Worm (Caenorhabditis elegans): ENCODE results near the gene fkh-5.

The fkh-5 gene

DNA sequence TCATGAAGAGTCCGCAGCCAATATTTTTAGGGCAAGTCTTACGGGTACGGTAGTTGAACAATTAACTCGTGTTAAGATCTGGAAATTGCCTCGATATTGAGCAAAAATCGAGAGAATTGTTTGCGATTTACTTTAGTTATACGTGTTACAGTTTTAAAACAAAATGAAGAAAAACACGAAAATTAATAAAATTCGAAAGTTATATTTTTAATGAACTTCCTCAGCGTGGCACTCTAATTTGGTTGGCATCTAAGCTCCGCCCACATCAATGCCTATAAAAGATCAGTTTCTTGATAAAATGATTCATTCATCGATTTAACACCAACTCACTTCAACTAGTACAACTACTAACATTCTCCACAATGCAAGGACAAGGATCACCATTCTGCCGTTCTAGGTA is 26.0 kb downstream of the fkh-5 start, which contains the start of gene gipc-1:
Gene gipc-1, plus strand, starts transcription at position 301 of the 400 bp plus-strand sequence.
- TF ChIP-seq W03F9.2 (tag; optimal IDR thresholded peaks at IDR 0.05): no peak
- no peak for TF ChIP-seq him-1 (tag; optimal IDR thresholded peaks at IDR 0.05)
- no peak for TF ChIP-seq dao-5 (tag; optimal IDR thresholded peaks at IDR 0.05)

DNA sequence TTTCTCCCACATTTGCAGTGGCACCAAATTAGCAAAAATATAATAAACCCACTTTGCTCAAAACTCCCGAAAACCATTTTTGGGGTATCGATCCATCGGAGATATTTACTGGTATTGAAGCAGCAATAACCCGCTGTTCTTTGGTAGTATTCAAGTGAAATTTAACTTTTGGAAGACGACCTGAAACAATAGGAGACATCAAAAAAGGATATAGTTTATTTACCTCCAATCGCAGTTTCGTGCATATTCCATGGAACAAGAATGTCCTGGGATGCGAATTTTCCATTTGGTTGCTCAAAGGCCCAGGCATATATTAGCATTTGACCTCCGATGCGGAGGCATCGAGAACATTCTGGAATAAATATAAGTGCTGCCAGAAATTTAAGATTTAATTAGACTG is 28.9 kb downstream of the fkh-5 start:
- TF ChIP-seq dao-5 (tag; optimal IDR thresholded peaks at IDR 0.05) (no peak), him-1 (tag; optimal IDR thresholded peaks at IDR 0.05) (no peak), W03F9.2 (tag; optimal IDR thresholded peaks at IDR 0.05) (no peak)

DNA sequence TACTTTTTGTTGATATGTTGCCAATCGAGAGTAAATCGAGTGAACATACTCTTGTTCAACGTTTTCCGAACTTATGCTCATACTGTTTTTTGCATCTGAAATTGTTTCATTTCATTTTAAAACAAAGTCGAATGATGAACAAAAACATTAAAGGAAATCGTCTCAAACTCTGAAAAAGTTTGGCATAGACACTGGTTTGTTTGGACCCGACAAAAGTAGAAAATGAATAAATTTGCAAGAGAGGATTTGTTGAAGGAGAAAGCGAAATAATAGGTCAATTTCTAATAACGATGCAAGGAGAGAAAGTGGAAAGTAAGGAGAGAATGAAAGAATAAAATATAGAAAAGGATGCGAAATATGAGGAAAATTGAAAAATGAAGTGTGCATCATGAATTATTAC is 30.2 kb downstream of the fkh-5 start, which contains the start of gene C35D10.12:
Gene C35D10.12, minus strand, starts transcription at position 101 of the 400 bp plus-strand sequence.
- TF ChIP-seq dao-5 (tag; optimal IDR thresholded peaks at IDR 0.05) (no peak), him-1 (tag; optimal IDR thresholded peaks at IDR 0.05) (no peak), W03F9.2 (tag; optimal IDR thresholded peaks at IDR 0.05) (no peak)

DNA sequence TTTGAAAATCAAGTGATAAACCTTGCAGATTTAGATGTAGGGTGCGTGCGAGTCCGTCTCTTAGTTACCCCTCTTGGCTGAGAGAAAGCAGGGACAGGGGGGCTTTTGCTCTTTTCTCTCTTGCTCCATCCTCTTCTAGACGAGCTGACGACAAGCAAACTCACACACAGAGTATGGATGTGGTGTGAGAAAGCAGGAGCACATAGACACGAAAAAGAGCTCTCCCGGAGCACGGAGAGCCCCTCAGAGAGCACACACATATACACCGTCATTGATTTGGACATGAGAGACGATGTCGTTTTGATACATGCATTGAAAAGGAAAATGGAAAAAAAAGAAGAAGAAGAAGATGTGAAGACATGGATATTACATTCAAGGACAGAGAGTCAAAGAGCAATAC is 31.2 kb downstream of the fkh-5 start:
- no peak for TF ChIP-seq W03F9.2 (tag; optimal IDR thresholded peaks at IDR 0.05)
- no peak for TF ChIP-seq him-1 (tag; optimal IDR thresholded peaks at IDR 0.05)
- no peak for TF ChIP-seq dao-5 (tag; optimal IDR thresholded peaks at IDR 0.05)

DNA sequence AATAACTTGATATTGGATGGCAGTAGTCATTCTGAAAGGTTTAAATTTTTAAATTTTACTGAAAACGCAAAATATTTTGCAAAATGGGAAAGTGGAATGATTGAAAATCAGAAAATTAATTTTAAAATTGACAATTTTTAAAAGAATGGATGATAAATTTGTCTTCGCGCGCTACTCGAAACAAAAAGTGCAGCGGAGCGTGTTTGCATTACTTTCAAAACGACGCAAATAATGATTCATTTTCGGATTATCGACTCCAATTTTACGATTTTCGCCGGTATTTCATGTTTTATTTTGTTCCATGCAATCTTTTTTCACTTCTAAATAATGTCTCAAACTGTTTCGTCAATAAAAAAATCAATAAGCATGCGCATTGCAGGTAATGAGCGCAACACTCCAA is 33.8 kb downstream of the fkh-5 start, which contains the start of the genes tost-1 and arx-6:
Gene tost-1, minus strand, starts transcription at position 31 of the 400 bp plus-strand sequence.
Gene arx-6, plus strand, starts transcription at position 378 of the 400 bp plus-strand sequence.
- no peak for TF ChIP-seq him-1 (tag; optimal IDR thresholded peaks at IDR 0.05)
- TF ChIP-seq W03F9.2 (tag; optimal IDR thresholded peaks at IDR 0.05): no peak
- no peak for TF ChIP-seq dao-5 (tag; optimal IDR thresholded peaks at IDR 0.05)

DNA sequence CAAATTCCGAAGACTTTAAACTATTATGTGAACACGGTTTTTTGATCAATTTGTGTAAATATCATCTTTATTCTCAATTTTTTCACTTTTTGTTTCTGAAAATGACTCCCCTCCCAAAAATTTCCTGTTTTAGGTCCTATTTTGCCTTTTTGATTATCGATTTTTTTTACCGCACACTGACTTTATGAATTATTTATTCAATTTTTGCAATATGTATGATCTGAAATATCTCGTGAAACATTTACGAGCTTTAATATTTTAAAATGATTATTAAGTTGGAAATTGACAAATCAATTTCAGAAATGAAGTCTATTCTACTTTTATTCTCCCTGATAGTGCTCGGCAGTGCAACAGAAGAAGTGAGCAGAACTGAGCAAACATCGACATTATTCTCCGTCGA is 35.0 kb downstream of the fkh-5 start, which contains the start of gene C35D10.1:
Gene C35D10.1, plus strand, starts transcription at position 301 of the 400 bp plus-strand sequence.
- no peak for TF ChIP-seq dao-5 (tag; optimal IDR thresholded peaks at IDR 0.05)
- no peak for TF ChIP-seq him-1 (tag; optimal IDR thresholded peaks at IDR 0.05)
- no peak for TF ChIP-seq W03F9.2 (tag; optimal IDR thresholded peaks at IDR 0.05)

DNA sequence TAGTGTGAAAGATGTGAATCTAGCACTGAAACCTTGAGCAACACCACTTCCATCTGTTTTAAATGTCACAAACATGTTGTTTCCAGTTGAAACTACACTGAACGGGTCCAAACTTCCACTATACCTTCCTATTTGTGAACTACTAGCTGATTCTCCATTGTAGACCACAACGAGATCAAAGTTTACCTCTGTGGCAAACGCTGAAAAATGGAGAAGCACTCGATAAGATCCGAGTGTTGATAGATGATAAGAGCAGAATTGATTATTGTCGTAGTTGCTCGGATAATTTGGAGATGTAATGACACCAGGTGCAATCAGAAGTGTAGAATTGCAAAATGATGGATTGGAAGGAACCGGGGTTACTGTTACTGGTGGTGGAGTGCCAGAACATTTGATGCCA is 37.5 kb downstream of the fkh-5 start:
- TF ChIP-seq him-1 (tag; optimal IDR thresholded peaks at IDR 0.05): no peak
- no peak for TF ChIP-seq W03F9.2 (tag; optimal IDR thresholded peaks at IDR 0.05)
- TF ChIP-seq dao-5 (tag; optimal IDR thresholded peaks at IDR 0.05): no peak

DNA sequence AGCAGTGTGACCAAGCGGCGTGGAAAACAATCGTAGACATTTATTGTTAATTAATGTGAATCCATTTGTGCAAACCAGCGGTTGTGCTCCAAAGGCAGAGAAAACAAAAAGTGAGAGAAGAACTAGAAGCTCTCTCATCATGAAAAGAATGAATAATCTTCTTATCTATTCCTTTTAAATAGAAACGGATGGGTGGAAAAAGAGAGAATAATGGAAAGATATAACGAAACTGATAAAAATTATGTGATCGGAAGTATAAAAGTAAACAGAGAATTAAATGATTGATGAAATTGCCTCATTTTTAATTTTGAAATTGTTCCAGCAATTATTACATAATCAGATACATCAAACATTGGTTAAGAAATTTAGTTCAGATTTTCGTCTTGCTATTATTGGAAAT is 39.0 kb downstream of the fkh-5 start, which contains the start of gene clec-5:
Gene clec-5, minus strand, starts transcription at position 178 of the 400 bp plus-strand sequence.
- TF ChIP-seq him-1 (tag; optimal IDR thresholded peaks at IDR 0.05): no peak
- TF ChIP-seq W03F9.2 (tag; optimal IDR thresholded peaks at IDR 0.05): no peak
- TF ChIP-seq dao-5 (tag; optimal IDR thresholded peaks at IDR 0.05): no peak

DNA sequence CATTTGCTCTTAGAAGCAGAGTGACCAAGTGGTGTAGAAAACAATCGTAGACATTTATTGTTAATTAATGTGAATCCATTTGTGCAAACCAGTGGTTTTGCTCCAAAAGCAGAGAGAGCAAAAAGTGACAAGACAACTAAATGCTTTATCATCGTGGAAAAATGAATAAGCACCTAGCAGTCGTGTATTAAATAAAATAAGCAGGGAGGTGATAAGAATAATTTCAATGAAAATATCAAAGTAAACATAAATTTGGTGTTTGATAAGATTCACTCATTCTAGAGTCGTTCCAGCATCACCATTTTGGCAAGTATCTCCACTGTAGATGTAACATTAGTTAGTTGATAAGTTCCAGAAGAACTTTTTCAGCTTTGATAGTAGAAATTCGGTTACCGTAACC is 42.8 kb downstream of the fkh-5 start, which contains the start of gene clec-6:
Gene clec-6, minus strand, starts transcription at position 154 of the 400 bp plus-strand sequence.
- no peak for TF ChIP-seq W03F9.2 (tag; optimal IDR thresholded peaks at IDR 0.05)
- TF ChIP-seq dao-5 (tag; optimal IDR thresholded peaks at IDR 0.05): no peak
- no peak for TF ChIP-seq him-1 (tag; optimal IDR thresholded peaks at IDR 0.05)

DNA sequence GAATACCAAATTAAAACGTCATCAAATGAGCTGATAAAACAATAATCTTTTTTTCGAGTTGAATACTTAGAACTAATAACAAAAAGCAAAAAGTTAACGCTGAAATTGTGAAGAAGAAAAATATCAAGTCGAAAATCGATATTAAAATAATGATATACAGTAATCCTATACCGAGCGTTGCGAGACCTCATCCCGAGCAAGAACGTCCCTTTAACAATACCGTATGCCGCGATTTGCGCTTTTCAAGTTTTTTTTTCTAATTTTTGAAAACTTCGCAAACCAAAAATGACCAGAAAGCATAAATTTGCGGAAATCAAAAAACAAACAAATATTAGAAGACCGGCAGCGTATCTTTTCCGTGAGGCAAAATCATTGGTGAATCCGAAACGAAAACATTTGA is 46.5 kb downstream of the fkh-5 start, which contains the start of gene F26F4.5:
Gene F26F4.5, minus strand, starts transcription at position 256 of the 400 bp plus-strand sequence.
- TF ChIP-seq dao-5 (tag; optimal IDR thresholded peaks at IDR 0.05): no peak
- no peak for TF ChIP-seq W03F9.2 (tag; optimal IDR thresholded peaks at IDR 0.05)

DNA sequence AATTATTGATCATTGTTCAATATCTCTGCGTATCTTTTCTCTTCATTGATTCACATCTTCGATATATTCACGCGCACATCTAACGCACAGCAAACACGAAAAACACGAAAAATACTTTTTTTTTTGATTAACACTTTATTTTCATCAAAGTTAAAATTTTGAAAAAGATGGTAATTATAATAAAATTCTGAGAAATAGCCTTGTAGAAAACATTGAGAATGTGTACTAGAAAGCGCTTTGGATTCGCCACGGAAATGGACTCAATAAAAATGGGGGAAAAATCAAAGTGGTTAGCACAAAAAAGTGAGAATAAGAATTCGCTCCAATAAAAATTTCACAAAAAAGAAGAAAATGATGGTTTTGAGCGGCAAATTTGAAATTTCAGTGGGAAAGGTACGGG is 49.1 kb downstream of the fkh-5 start, which contains the start of gene F26F4.6:
Gene F26F4.6, minus strand, starts transcription at position 101 of the 400 bp plus-strand sequence.
- TF ChIP-seq him-1 (tag; optimal IDR thresholded peaks at IDR 0.05) (no peak), dao-5 (tag; optimal IDR thresholded peaks at IDR 0.05) (no peak), W03F9.2 (tag; optimal IDR thresholded peaks at IDR 0.05) (no peak)

DNA sequence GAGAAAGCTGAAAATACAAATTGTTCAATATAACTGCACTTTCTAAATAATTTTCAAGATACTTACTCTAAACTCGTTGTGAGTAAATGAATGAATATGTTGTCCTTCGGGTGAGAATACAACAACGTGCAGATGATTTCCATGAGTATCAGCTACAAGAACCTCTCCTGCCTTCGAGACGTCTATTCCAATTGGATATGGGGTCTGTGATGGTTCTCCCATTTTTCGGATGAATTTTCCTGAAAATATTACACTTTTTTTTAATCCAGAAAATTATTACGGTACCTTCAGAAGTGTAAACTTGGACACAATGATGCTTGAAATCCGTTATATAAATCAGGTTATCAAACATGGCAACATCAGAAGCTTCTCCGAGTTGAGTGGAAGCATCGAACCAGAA is 50.9 kb downstream of the fkh-5 start:
- TF ChIP-seq W03F9.2 (tag; optimal IDR thresholded peaks at IDR 0.05) (no peak), dao-5 (tag; optimal IDR thresholded peaks at IDR 0.05) (no peak), him-1 (tag; optimal IDR thresholded peaks at IDR 0.05) (no peak)
